Comparison of ENCODE assay signal across 1 worm cellular context in the genomic region with DNA sequence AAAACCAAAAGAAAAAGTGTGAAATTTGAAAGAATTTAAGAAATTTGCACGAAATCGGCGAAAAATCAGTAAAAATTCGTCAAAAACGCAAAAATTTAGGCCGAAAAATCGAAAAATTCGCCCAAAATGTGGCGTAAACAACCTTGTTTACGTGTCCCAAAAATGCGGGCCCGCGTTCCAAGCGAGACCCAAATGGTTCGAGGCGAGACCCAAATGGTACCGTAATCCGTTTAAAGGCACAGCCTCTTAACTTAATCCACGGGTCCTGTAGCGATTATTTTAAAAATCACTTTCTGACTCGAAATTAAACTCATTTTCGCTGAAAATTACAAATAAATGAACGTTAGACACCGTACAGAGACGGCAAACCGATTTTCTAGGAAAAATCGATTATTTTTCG.
A peak's percentile ranks its signal among the peaks of the same experiment; 100 is the strongest.
TF ChIP-seq lines count a peak whose summit lies in the region.

No protein-coding gene starts in this region.

TF ChIP-seq in whole organism, young adult, 124 proteins besides CTCF, POLR2A, EP300 and RAD21 (continued from another document):
- TF ChIP-seq zim-3 (tag; optimal IDR thresholded peaks at IDR 0.05; lab: Kevin White, UChicago): no peak
- no peak for TF ChIP-seq lir-1 (GFP tag; conservative IDR thresholded peaks at IDR 0.05; lab: Robert Waterston, UW)
- TF ChIP-seq nhr-90 (tag; optimal IDR thresholded peaks at IDR 0.05; lab: Kevin White, UChicago): no peak
- TF ChIP-seq nhr-27 (tag; optimal IDR thresholded peaks at IDR 0.05; lab: Kevin White, UChicago): no peak
- peak; percentile 97 for TF ChIP-seq madf-6 (GFP tag; IDR thresholded peaks at IDR 0.05; lab: Robert Waterston, UW)
- peak; percentile 92 for TF ChIP-seq ceh-91 (GFP tag; IDR thresholded peaks at IDR 0.05; lab: Robert Waterston, UW)
- no peak for TF ChIP-seq nhr-80 (tag; optimal IDR thresholded peaks at IDR 0.05; lab: Kevin White, UChicago)
- no peak for TF ChIP-seq snpc-4 (GFP tag; optimal IDR thresholded peaks at IDR 0.05; lab: Kevin White, UChicago)
- TF ChIP-seq snpc-4 (tag; optimal IDR thresholded peaks at IDR 0.05; lab: Kevin White, UChicago): peak in 1 of 4 experiments; percentile 44
- TF ChIP-seq hrde-1 (tag; optimal IDR thresholded peaks at IDR 0.05; lab: Kevin White, UChicago; ENCODE audit: borderline replicate concordance): no peak
- no peak for TF ChIP-seq zfh-2 (GFP tag; conservative IDR thresholded peaks at IDR 0.05; lab: Robert Waterston, UW)
- TF ChIP-seq Y53G8AR.9 (GFP tag; conservative IDR thresholded peaks at IDR 0.05; lab: Robert Waterston, UW): no peak
- TF ChIP-seq egrh-3 (GFP tag; IDR thresholded peaks at IDR 0.05; lab: Robert Waterston, UW): no peak
- TF ChIP-seq cebp-2 (GFP tag; IDR thresholded peaks at IDR 0.05; lab: Robert Waterston, UW): no peak
- TF ChIP-seq Y95B8A.8 (GFP tag; IDR thresholded peaks at IDR 0.05; lab: Robert Waterston, UW): peak; percentile 84
- peak; percentile 87 for TF ChIP-seq ztf-28 (GFP tag; IDR thresholded peaks at IDR 0.05; lab: Robert Waterston, UW)
- TF ChIP-seq lin-40 (tag; optimal IDR thresholded peaks at IDR 0.05; lab: Kevin White, UChicago): no peak
- TF ChIP-seq F22D6.2 (tag; optimal IDR thresholded peaks at IDR 0.05; lab: Kevin White, UChicago): no peak
- TF ChIP-seq Y56A3A.18 (GFP tag; IDR thresholded peaks at IDR 0.05; lab: Robert Waterston, UW): no peak
- TF ChIP-seq F23B12.7 (tag; optimal IDR thresholded peaks at IDR 0.05; lab: Kevin White, UChicago; ENCODE audit: insufficient read depth): no peak
- no peak for TF ChIP-seq nhr-120 (GFP tag; IDR thresholded peaks at IDR 0.05; lab: Robert Waterston, UW)
- no peak for TF ChIP-seq ets-4 (GFP tag; optimal IDR thresholded peaks at IDR 0.05; lab: Kevin White, UChicago)
- no peak for TF ChIP-seq ztf-18 (tag; optimal IDR thresholded peaks at IDR 0.05; lab: Kevin White, UChicago)
- TF ChIP-seq hmg-20 (GFP tag; IDR thresholded peaks at IDR 0.05; lab: Robert Waterston, UW): no peak
- no peak for TF ChIP-seq aptf-2 (GFP tag; conservative IDR thresholded peaks at IDR 0.05; lab: Robert Waterston, UW)
- TF ChIP-seq C06A6.2 (GFP tag; conservative IDR thresholded peaks at IDR 0.05; lab: Robert Waterston, UW): no peak
- TF ChIP-seq lin-26 (GFP tag; IDR thresholded peaks at IDR 0.05; lab: Robert Waterston, UW): no peak
- TF ChIP-seq K11D2.4 (GFP tag; IDR thresholded peaks at IDR 0.05; lab: Robert Waterston, UW): no peak
- no peak for TF ChIP-seq rec-8 (tag; optimal IDR thresholded peaks at IDR 0.05; lab: Kevin White, UChicago)
- no peak for TF ChIP-seq cebp-1 (GFP tag; IDR thresholded peaks at IDR 0.05; lab: Robert Waterston, UW)
- no peak for TF ChIP-seq cebp-1 (tag; optimal IDR thresholded peaks at IDR 0.05; lab: Kevin White, UChicago)
- peak; percentile 71 for TF ChIP-seq rcor-1 (GFP tag; IDR thresholded peaks at IDR 0.05; lab: Robert Waterston, UW)
- no peak for TF ChIP-seq ceh-79 (tag; optimal IDR thresholded peaks at IDR 0.05; lab: Kevin White, UChicago)
- no peak for TF ChIP-seq snpc-1.1 (tag; optimal IDR thresholded peaks at IDR 0.05; lab: Kevin White, UChicago; ENCODE audit: insufficient read depth)
- no peak for TF ChIP-seq tbx-9 (tag; optimal IDR thresholded peaks at IDR 0.05; lab: Kevin White, UChicago; ENCODE audit: borderline replicate concordance)
- TF ChIP-seq dox-1 (GFP tag; IDR thresholded peaks at IDR 0.05; lab: Robert Waterston, UW): peak; percentile 72
- no peak for TF ChIP-seq ceh-27 (GFP tag; optimal IDR thresholded peaks at IDR 0.05; lab: Kevin White, UChicago)
- no peak for TF ChIP-seq bed-2 (GFP tag; IDR thresholded peaks at IDR 0.05; lab: Robert Waterston, UW)
- no peak for TF ChIP-seq B0261.1 (tag; optimal IDR thresholded peaks at IDR 0.05; lab: Kevin White, UChicago)
- no peak for TF ChIP-seq nfya-1 (tag; optimal IDR thresholded peaks at IDR 0.05; lab: Kevin White, UChicago; ENCODE audit: borderline replicate concordance, insufficient read depth)
- TF ChIP-seq ztf-3 (GFP tag; optimal IDR thresholded peaks at IDR 0.05; lab: Kevin White, UChicago): no peak
- no peak for TF ChIP-seq nhr-179 (tag; optimal IDR thresholded peaks at IDR 0.05; lab: Kevin White, UChicago)
- peak; percentile 81 for TF ChIP-seq Y79H2A.3 (GFP tag; conservative IDR thresholded peaks at IDR 0.05; lab: Robert Waterston, UW)
- TF ChIP-seq B0019.2 (GFP tag; conservative IDR thresholded peaks at IDR 0.05; lab: Robert Waterston, UW): peak; percentile 57; the same call in 1 of the 2 replicates
- no peak for TF ChIP-seq lag-1 (GFP tag; IDR thresholded peaks at IDR 0.05; lab: Robert Waterston, UW)
- TF ChIP-seq akir-1 (GFP tag; optimal IDR thresholded peaks at IDR 0.05; lab: Kevin White, UChicago): no peak
- TF ChIP-seq sdz-38 (tag; optimal IDR thresholded peaks at IDR 0.05; lab: Kevin White, UChicago): no peak
- no peak for TF ChIP-seq hlh-26 (GFP tag; conservative IDR thresholded peaks at IDR 0.05; lab: Robert Waterston, UW)
- no peak for TF ChIP-seq ztf-6 (GFP tag; IDR thresholded peaks at IDR 0.05; lab: Robert Waterston, UW)
- no peak for TF ChIP-seq attf-5 (GFP tag; optimal IDR thresholded peaks at IDR 0.05; lab: Kevin White, UChicago)
- no peak for TF ChIP-seq F39B2.1 (GFP tag; IDR thresholded peaks at IDR 0.05; lab: Robert Waterston, UW)
- no peak for TF ChIP-seq lin-35 (GFP tag; optimal IDR thresholded peaks at IDR 0.05; lab: Kevin White, UChicago)
- TF ChIP-seq nfyb-1 (GFP tag; IDR thresholded peaks at IDR 0.05; lab: Robert Waterston, UW): peak; percentile 58; the same call in 1 of the 2 replicates
- TF ChIP-seq mxl-1 (tag; optimal IDR thresholded peaks at IDR 0.05; lab: Kevin White, UChicago): no peak
- TF ChIP-seq C17E4.6 (GFP tag; IDR thresholded peaks at IDR 0.05; lab: Robert Waterston, UW): 0 out of 2 replicates have a peak, but pooled peaks have one; percentile 20
- TF ChIP-seq madf-3 (GFP tag; IDR thresholded peaks at IDR 0.05; lab: Robert Waterston, UW): peak; percentile 82
- TF ChIP-seq ama-1 (optimal IDR thresholded peaks at IDR 0.05; lab: Kevin White, UChicago): no peak
- no peak for TF ChIP-seq ama-1 (GFP tag; optimal IDR thresholded peaks at IDR 0.05; lab: Kevin White, UChicago)
